Worm (Caenorhabditis elegans) whole organism, mixed stage, embryonic: ENCODE results near the gene B0280.7.

Source experiments
- M03D4.4 ChIP-seq: sonication (generic microtip); optimal IDR thresholded peaks from 2 replicates; lab custom pipeline; 2017; ENCODE audit warnings: mild to moderate bottlenecking, missing genetic modification characterization, missing compliant biosample characterization
- ceh-39 ChIP-seq: fragments of 150-350 bp; optimal IDR thresholded peaks from 2 replicates; lab custom pipeline; 2014; ENCODE audit warnings: missing biosample characterization, missing genetic modification characterization
- ceh-83 ChIP-seq: fragments of 200-800 bp; sonication (Bioruptor generic); optimal IDR thresholded peaks from 2 replicates; lab custom pipeline; 2018; ENCODE audit warnings: mild to moderate bottlenecking, missing genetic modification characterization, missing compliant biosample characterization
- ces-1 ChIP-seq: fragments of 150-350 bp; optimal IDR thresholded peaks from 2 replicates; lab custom pipeline; 2014; ENCODE audit warnings: missing biosample characterization, missing genetic modification reagents, missing genetic modification characterization
- cnd-1 ChIP-seq: fragments of 200-800 bp; sonication (Bioruptor generic); optimal IDR thresholded peaks from 2 replicates; lab custom pipeline; 2018; ENCODE audit warnings: mild to moderate bottlenecking, missing genetic modification characterization, missing compliant biosample characterization
- drap-1 ChIP-seq: fragments of 200-800 bp; sonication (Bioruptor generic); optimal IDR thresholded peaks from 3 replicates; lab custom pipeline; 2018; ENCODE audit warnings: mild to moderate bottlenecking, missing genetic modification characterization, missing compliant biosample characterization
- elt-1 ChIP-seq: sonication (generic microtip); optimal IDR thresholded peaks from 2 replicates; lab custom pipeline; 2017; ENCODE audit warnings: missing genetic modification characterization, mild to moderate bottlenecking, missing compliant biosample characterization, antibody characterized with exemption, moderate library complexity, borderline replicate concordance; ENCODE audit not compliant: insufficient read depth
- elt-3 ChIP-seq: fragments of 150-350 bp; optimal IDR thresholded peaks from 2 replicates; lab custom pipeline; 2014; ENCODE audit warnings: missing biosample characterization, missing genetic modification characterization
- flh-1 ChIP-seq: fragments of 200-800 bp; sonication (Bioruptor generic); optimal IDR thresholded peaks from 2 replicates; lab custom pipeline; 2018; ENCODE audit warnings: mild to moderate bottlenecking, missing genetic modification characterization, moderate library complexity, missing compliant biosample characterization
- ham-2 ChIP-seq: fragments of 200-800 bp; sonication (Bioruptor generic); optimal IDR thresholded peaks from 2 replicates; lab custom pipeline; 2018; ENCODE audit warnings: mild to moderate bottlenecking, missing genetic modification characterization, missing compliant biosample characterization
- hlh-1 ChIP-seq: fragments of 150-350 bp; optimal IDR thresholded peaks from 2 replicates; lab custom pipeline; 2014; ENCODE audit warnings: missing biosample characterization, missing genetic modification reagents, missing genetic modification characterization
- lin-13 ChIP-seq: fragments of 150-350 bp; optimal IDR thresholded peaks from 2 replicates; lab custom pipeline; 2014; ENCODE audit warnings: missing biosample characterization, missing genetic modification characterization
- mab-5 ChIP-seq: fragments of 150-350 bp; optimal IDR thresholded peaks from 2 replicates; lab custom pipeline; 2014; ENCODE audit warnings: missing biosample characterization, missing genetic modification characterization
- mep-1 ChIP-seq: fragments of 150-350 bp; optimal IDR thresholded peaks from 2 replicates; lab custom pipeline; 2017; ENCODE audit warnings: missing biosample characterization, missing genetic modification reagents, missing genetic modification characterization, inconsistent platforms
- mls-2 ChIP-seq: sonication (generic microtip); optimal IDR thresholded peaks from 2 replicates; lab custom pipeline; 2016; ENCODE audit warnings: mild to moderate bottlenecking, missing genetic modification characterization, moderate library complexity, missing compliant biosample characterization
- nhr-12 ChIP-seq: fragments of 150-350 bp; optimal IDR thresholded peaks from 2 replicates; lab custom pipeline; 2014; ENCODE audit warnings: missing biosample characterization, missing genetic modification characterization
- nhr-2 ChIP-seq: fragments of 150-350 bp; optimal IDR thresholded peaks from 2 replicates; lab custom pipeline; 2014; ENCODE audit warnings: missing biosample characterization, missing genetic modification characterization
- nhr-28 ChIP-seq: fragments of 150-350 bp; optimal IDR thresholded peaks from 2 replicates; lab custom pipeline; 2014; ENCODE audit warnings: missing biosample characterization, missing genetic modification characterization
- nhr-76 ChIP-seq: sonication (generic microtip); optimal IDR thresholded peaks from 2 replicates; lab custom pipeline; 2017; ENCODE audit warnings: missing biosample characterization, missing genetic modification characterization
- sem-2 ChIP-seq: fragments of 200-800 bp; sonication (Bioruptor generic); optimal IDR thresholded peaks from 2 replicates; lab custom pipeline; 2018; ENCODE audit warnings: mild to moderate bottlenecking, missing genetic modification characterization, missing compliant biosample characterization
- sptf-1 ChIP-seq: sonication (generic microtip); optimal IDR thresholded peaks from 2 replicates; lab custom pipeline; 2017; ENCODE audit warnings: mild to moderate bottlenecking, missing genetic modification characterization, moderate library complexity, missing compliant biosample characterization
- tbx-8 ChIP-seq: fragments of 200-800 bp; sonication (Bioruptor generic); optimal IDR thresholded peaks from 2 replicates; lab custom pipeline; 2018; ENCODE audit warnings: mild to moderate bottlenecking, missing genetic modification characterization, moderate library complexity, missing compliant biosample characterization
- unc-39 ChIP-seq: fragments of 150-350 bp; optimal IDR thresholded peaks from 2 replicates; lab custom pipeline; 2014; ENCODE audit warnings: missing biosample characterization, missing genetic modification characterization
- unc-62 ChIP-seq: fragments of 150-350 bp; optimal IDR thresholded peaks from 2 replicates; lab custom pipeline; 2014; ENCODE audit warnings: missing biosample characterization, missing genetic modification reagents, missing genetic modification characterization
- ztf-11 ChIP-seq: fragments of 150-350 bp; optimal IDR thresholded peaks from 2 replicates; lab custom pipeline; 2014; ENCODE audit warnings: missing biosample characterization, missing genetic modification characterization

B0280.7 gene

ce11 chrIII:7087180-7087579 is 24.5 kb downstream of the B0280.7 start:
- TF ChIP-seq ceh-39 = no peak
- no peak for TF ChIP-seq mep-1 (tag; lab: Kevin White, UChicago)
- TF ChIP-seq nhr-76 (tag; lab: Kevin White, UChicago) = no peak
- no peak for TF ChIP-seq nhr-28 (tag; lab: Kevin White, UChicago)
- no peak for TF ChIP-seq flh-1 (GFP tag; lab: Kevin White, UChicago)
- TF ChIP-seq ham-2 (GFP tag; lab: Kevin White, UChicago) = no peak
- TF ChIP-seq, all 35 proteins: peak for 0

ce11 chrIII:7084908-7085307 is 26.8 kb downstream of the B0280.7 start, which contains the start of gene tofu-7:
Gene tofu-7, minus strand, starts transcription at chrIII:7085018.
- no peak for TF ChIP-seq elt-3 (tag; lab: Kevin White, UChicago)
- TF ChIP-seq nhr-28 (tag; lab: Kevin White, UChicago) = no peak

DNA sequence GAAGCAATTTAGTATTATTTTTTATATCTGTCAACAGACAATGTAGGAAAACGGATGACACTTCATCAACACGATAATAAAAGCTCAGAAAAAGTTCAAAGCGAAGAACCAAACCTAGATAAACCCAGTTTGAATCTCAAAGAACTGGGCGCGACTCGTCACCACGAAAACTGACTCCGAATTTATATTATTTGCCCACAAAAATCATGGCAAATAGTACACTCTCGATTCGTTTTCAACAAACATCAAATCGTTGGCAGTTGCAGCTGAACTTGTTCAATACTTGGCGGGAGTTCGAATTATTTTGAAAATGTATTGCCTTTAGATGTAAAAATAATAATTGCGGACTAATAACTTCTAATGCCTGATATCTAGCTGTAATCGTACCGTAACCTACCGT is 28.6 kb downstream of the B0280.7 start:
- TF ChIP-seq tbx-8 (GFP tag; lab: Kevin White, UChicago) (no peak), mep-1 (tag; lab: Kevin White, UChicago) (no peak), sptf-1 (tag; lab: Kevin White, UChicago) (no peak), nhr-28 (tag; lab: Kevin White, UChicago) (no peak), ceh-83 (GFP tag; lab: Kevin White, UChicago) (no peak), unc-39 (tag; lab: Kevin White, UChicago) (no peak), drap-1 (no peak), ceh-39 (no peak), nhr-12 (tag; lab: Kevin White, UChicago) (no peak), M03D4.4 (tag; lab: Kevin White, UChicago) (no peak), cnd-1 (tag; lab: Kevin White, UChicago) (no peak)
- TF ChIP-seq, all 35 proteins: peak for 0

ce11 chrIII:7081488-7081887 is 30.2 kb downstream of the B0280.7 start:
- no peak for TF ChIP-seq hlh-1 (tag; lab: Kevin White, UChicago)
- TF ChIP-seq unc-62 (GFP tag; lab: Kevin White, UChicago) = no peak
- TF ChIP-seq sem-2 (GFP tag; lab: Kevin White, UChicago) = no peak

DNA sequence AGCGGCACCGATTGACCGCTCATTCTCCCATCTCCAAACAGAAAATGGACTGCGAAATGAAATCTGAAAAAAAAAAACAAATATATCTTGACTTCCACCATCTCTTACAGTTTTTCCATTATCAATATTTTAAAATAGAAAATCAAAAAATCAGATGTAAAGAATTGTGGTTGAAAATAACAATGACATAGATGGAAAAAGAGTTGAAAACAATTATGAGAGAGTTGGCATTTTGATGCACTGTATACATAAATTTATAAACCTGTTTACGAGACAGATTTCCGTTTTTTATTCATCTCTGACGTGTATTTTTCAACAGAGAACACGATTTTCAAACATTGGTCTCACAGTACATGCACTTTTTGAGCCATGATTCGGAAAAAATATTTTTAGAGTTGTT is 31.0 kb downstream of the B0280.7 start, which contains the start of gene ZK418.7:
Gene ZK418.7, minus strand, starts transcription at position 101 of the 400 bp plus-strand sequence.
- TF ChIP-seq M03D4.4 (tag; lab: Kevin White, UChicago) (no peak), sptf-1 (tag; lab: Kevin White, UChicago) (no peak), unc-39 (tag; lab: Kevin White, UChicago) (no peak), ztf-11 (tag; lab: Kevin White, UChicago) (no peak)

ce11 chrIII:7078737-7079136 is 33.0 kb downstream of the B0280.7 start, which contains the start of gene ZK418.6:
Gene ZK418.6, minus strand, starts transcription at chrIII:7078837.
- TF ChIP-seq nhr-28 (tag; lab: Kevin White, UChicago) = no peak
- no peak for TF ChIP-seq mab-5 (tag; lab: Kevin White, UChicago)
- TF ChIP-seq elt-1 (tag; lab: Kevin White, UChicago) = no peak
- no peak for TF ChIP-seq sptf-1 (tag; lab: Kevin White, UChicago)
- TF ChIP-seq mls-2 (tag; lab: Kevin White, UChicago) = no peak
- no peak for TF ChIP-seq cnd-1 (tag; lab: Kevin White, UChicago)
- TF ChIP-seq drap-1 = no peak
- no peak for TF ChIP-seq ces-1 (GFP tag; lab: Kevin White, UChicago)
- TF ChIP-seq nhr-2 (tag; lab: Kevin White, UChicago) = no peak

DNA sequence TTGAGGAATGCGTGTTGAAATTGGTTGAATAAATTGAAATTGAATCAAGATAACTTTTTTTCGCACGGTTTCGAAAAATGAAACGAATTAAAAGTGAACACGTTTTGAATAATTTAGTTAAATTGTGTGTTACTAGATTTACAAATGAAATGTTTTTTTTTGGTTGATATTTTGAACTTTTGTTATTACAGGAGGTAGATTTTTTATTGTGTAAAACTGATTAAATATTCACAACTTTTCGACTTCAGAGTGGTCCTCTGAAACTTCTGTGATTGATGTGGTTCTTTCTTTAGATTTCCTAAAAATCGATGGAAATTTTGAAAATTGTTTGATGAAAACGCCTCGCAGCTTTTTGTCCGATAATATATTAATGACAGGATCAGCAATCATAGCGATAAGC is 35.3 kb downstream of the B0280.7 start, which contains the start of gene ZK418.13:
Gene ZK418.13, minus strand, starts transcription at position 101 of the 400 bp plus-strand sequence.
- TF ChIP-seq lin-13 (tag; lab: Kevin White, UChicago) (no peak), nhr-2 (tag; lab: Kevin White, UChicago) (no peak), mab-5 (tag; lab: Kevin White, UChicago) (no peak)
